Fruit fly (Drosophila melanogaster): Measurements from ENCODE around the gene CG11694.

The CG11694 gene

dm6 chr3R:8310678-8311077 lies 1.3 kb downstream of the CG11694 start, which contains the start of gene CG11693:
TSS of gene CG11693 (minus strand) at chr3R:8310778.
- TF ChIP-seq CG8478 (optimal IDR thresholded peaks at IDR 0.05) = no peak
- TF ChIP-seq CTCF (optimal IDR thresholded peaks at IDR 0.05) = no peak

- TF ChIP-seq CG8478 (optimal IDR thresholded peaks at IDR 0.05) = no peak
- TF ChIP-seq CTCF (optimal IDR thresholded peaks at IDR 0.05) = no peak
These were observed 3.4 kb downstream of the CG11694 start, which contains the start of gene tex for dm6 chr3R:8308515-8308959. TSS of gene tex (minus strand) at chr3R:8308645.

dm6 chr3R:8307283-8307682 lies 4.7 kb downstream of the CG11694 start:
- TF ChIP-seq CTCF (optimal IDR thresholded peaks at IDR 0.05) (no peak), CG8478 (optimal IDR thresholded peaks at IDR 0.05) (no peak)

- TF ChIP-seq CG8478 (optimal IDR thresholded peaks at IDR 0.05) = no peak
- TF ChIP-seq CTCF (optimal IDR thresholded peaks at IDR 0.05) = no peak
These were observed 5.0 kb downstream of the CG11694 start for dm6 chr3R:8306927-8307261.

- TF ChIP-seq CTCF (optimal IDR thresholded peaks at IDR 0.05) = peak; percentile 20 to 50
- TF ChIP-seq CG8478 (optimal IDR thresholded peaks at IDR 0.05) = no peak
These were observed 5.6 kb downstream of the CG11694 start for dm6 chr3R:8306188-8306926.

- peak; percentile 34 to 63 for TF ChIP-seq CTCF (optimal IDR thresholded peaks at IDR 0.05)
- TF ChIP-seq CG8478 (optimal IDR thresholded peaks at IDR 0.05) = no peak
These were observed 6.8 kb downstream of the CG11694 start, which contains the start of gene Sgt1 for dm6 chr3R:8305110-8305509. TSS of gene Sgt1 (minus strand) at chr3R:8305274.

dm6 chr3R:8303848-8304247 lies 8.1 kb downstream of the CG11694 start, which contains the start of gene nac:
TSS of gene nac (minus strand) at chr3R:8304023.
- no peak for TF ChIP-seq CG8478 (optimal IDR thresholded peaks at IDR 0.05)
- no peak for TF ChIP-seq CTCF (optimal IDR thresholded peaks at IDR 0.05)

- TF ChIP-seq CTCF (optimal IDR thresholded peaks at IDR 0.05) (peak; percentile 70 to 78), CG8478 (optimal IDR thresholded peaks at IDR 0.05) (no peak)
These were observed 10.8 kb downstream of the CG11694 start, which contains the start of the genes CG9626 and mRpL1 for dm6 chr3R:8300928-8301752. TSS of gene CG9626 (minus strand) at chr3R:8300978. TSS of gene mRpL1 (plus strand) at chr3R:8301440.

dm6 chr3R:8292034-8292433 lies 19.9 kb downstream of the CG11694 start, which contains the start of gene CG31463:
TSS of gene CG31463 (plus strand) at chr3R:8292335.
- TF ChIP-seq CG8478 (optimal IDR thresholded peaks at IDR 0.05) (no peak), CTCF (optimal IDR thresholded peaks at IDR 0.05) (no peak)

- no peak for TF ChIP-seq CG8478 (optimal IDR thresholded peaks at IDR 0.05)
- TF ChIP-seq CTCF (optimal IDR thresholded peaks at IDR 0.05) = no peak
These were observed 21.0 kb downstream of the CG11694 start, which contains the start of gene CG31464 for dm6 chr3R:8290940-8291339. TSS of gene CG31464 (plus strand) at chr3R:8291240.

- TF ChIP-seq CTCF (optimal IDR thresholded peaks at IDR 0.05) (no peak), CG8478 (optimal IDR thresholded peaks at IDR 0.05) (no peak)
These were observed 21.5 kb downstream of the CG11694 start, which contains the start of gene CG11672 for dm6 chr3R:8290478-8290877. TSS of gene CG11672 (minus strand) at chr3R:8290578.

- TF ChIP-seq CTCF (optimal IDR thresholded peaks at IDR 0.05) (no peak), CG8478 (optimal IDR thresholded peaks at IDR 0.05) (no peak)
These were observed 23.1 kb downstream of the CG11694 start for dm6 chr3R:8288790-8289189.

- TF ChIP-seq CG8478 (optimal IDR thresholded peaks at IDR 0.05) (no peak), CTCF (optimal IDR thresholded peaks at IDR 0.05) (no peak)
These were observed 24.2 kb downstream of the CG11694 start, which contains the start of gene Nazo for dm6 chr3R:8287697-8288096. TSS of gene Nazo (plus strand) at chr3R:8287876.

dm6 chr3R:8285727-8286344 lies 26.1 kb downstream of the CG11694 start:
- TF ChIP-seq CG8478 (optimal IDR thresholded peaks at IDR 0.05) (no peak), CTCF (optimal IDR thresholded peaks at IDR 0.05) (no peak)

dm6 chr3R:8284234-8284633 lies 27.7 kb downstream of the CG11694 start:
- TF ChIP-seq CTCF (optimal IDR thresholded peaks at IDR 0.05) (no peak), CG8478 (optimal IDR thresholded peaks at IDR 0.05) (no peak)
